Worm (Caenorhabditis elegans): ENCODE results near the gene mnat-1.

- TF ChIP-seq zag-1 (tag; optimal IDR thresholded peaks at IDR 0.05): no peak
- TF ChIP-seq dpl-1 (GFP tag; optimal IDR thresholded peaks at IDR 0.05): no peak
- no peak for TF ChIP-seq nhr-111 (GFP tag; optimal IDR thresholded peaks at IDR 0.05)
- TF ChIP-seq mdl-1 (tag; optimal IDR thresholded peaks at IDR 0.05): no peak
- no peak for TF ChIP-seq pha-4 (GFP tag; IDR thresholded peaks at IDR 0.05)
- TF ChIP-seq pha-4 (tag; optimal IDR thresholded peaks at IDR 0.05): no peak
- TF ChIP-seq hlh-30 (tag; optimal IDR thresholded peaks at IDR 0.05; ENCODE audit: insufficient read depth): no peak
- TF ChIP-seq zfp-2 (tag; optimal IDR thresholded peaks at IDR 0.05): no peak
Observed at ce11 chrII:2480099-2480498, 1.7 kb upstream of the mnat-1 start, which contains the start of gene F53G2.3.

Measured in whole organism, L4 larva.